Fruit fly (Drosophila melanogaster) ovary, adult (tissue): ENCODE measurements around the gene CG34282.

ENCODE experiments used
- CG17801 ChIP-seq: fragments of 200-800 bp; optimal IDR thresholded peaks from 2 replicates; lab custom pipeline; 2019; ENCODE audit warnings: missing biosample characterization, mild to moderate bottlenecking, missing genetic modification characterization, moderate library complexity; ENCODE audit not compliant: partially characterized antibody

The CG34282 gene

DNA sequence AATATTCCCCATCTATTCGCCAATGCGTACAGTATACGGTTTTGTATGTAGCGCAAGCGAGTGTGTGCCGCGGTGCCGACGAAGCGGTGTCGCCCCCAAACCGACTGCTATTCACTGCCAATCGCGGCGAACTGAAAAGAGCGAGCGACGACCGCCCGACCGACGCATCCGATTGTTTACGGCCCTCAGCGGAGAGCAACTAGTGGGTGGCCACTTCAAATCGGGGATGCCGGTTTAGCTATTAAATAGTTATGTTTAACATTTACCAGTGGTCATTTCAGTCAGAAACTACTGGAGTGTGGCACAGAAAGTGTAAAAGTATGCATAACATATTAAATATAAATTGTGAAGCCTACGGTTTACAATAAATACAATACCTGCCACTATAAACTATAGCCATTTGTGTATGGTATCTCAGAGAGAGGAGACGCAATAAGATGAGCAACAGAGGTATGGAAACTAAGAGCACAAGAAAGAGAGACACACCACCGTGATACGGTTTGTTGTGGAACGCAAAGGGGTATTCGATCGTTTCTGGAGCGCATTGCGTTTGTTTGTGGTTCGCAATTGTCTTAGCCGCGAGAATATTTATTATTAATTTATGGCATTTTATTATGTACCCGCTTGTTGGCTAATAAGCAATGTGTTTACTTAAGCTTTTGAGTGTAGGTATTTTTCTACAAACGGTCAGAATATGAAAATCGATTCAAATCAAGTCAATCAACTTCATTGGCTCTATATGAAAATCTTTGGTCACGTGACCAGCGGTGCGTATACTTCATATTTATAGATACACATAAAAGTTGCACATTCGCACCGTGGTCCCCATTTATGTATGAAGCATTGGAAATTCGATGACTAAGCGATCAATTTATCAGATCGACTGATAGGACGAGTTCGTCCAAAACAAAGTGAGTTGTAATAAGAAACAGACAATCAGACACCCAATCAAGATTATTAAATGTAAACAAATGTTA lies 45.2 kb downstream of the CG34282 start:
- TF ChIP-seq CG17801 (GFP tag; lab: Kevin White, UChicago), result no peak

dm6 chr3R:18741027-18741843 lies 46.2 kb downstream of the CG34282 start:
- TF ChIP-seq CG17801 (GFP tag; lab: Kevin White, UChicago), result peak; percentile 89

- TF ChIP-seq CG17801 (GFP tag; lab: Kevin White, UChicago), result no peak
Observed at dm6 chr3R:18741844-18742187, 46.8 kb downstream of the CG34282 start.

DNA sequence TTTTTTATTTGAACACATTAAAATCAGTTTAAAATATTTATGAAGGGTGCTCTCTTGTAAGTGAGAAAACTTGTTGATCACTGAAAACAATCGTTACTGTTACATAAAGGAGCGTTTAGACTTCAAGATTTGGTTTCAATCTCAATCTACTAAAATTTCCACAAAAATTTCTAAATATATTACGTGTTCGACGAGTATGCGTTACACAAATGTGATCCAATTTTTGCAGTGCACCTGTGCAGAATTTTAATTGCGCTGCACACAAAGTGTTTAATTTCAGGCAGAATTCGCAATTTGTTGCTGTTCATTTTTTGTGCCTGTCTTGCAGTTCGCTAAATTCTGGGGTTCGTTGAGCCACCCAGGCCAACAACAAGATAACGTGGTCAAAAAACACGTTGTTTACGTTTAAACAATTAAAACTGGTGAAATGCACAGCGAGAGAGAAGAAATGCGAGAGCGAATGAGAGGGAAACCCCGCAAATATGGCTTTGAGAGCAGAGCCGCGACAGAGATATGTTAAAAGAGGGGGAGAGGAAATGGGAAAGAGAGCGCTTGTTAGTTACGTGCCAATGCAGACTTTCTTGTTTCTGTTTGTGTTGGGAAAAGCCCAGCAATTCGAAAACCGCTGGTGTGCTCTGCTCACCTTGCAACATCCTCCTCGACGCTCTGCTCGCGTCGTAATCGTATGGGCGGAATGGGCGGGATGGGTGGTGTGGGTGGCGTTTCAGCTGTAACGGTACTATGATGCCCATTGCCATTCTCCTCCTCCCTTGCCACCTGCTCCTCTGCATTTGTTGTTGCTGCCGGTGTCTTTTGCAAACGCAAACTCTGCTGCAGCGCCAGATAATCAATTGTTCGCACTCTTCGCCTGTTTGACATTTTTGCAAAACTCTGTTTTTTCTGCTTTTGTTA lies 47.6 kb downstream of the CG34282 start:
- peak; percentile 71 for TF ChIP-seq CG17801 (GFP tag; lab: Kevin White, UChicago)

dm6 chr3R:18743270-18743922 lies 48.3 kb downstream of the CG34282 start, which contains the start of gene Mekk1:
Mekk1 (minus strand) TSS chr3R:18743594.
- TF ChIP-seq CG17801 (GFP tag; lab: Kevin White, UChicago), result peak; percentile 35
